Fruit fly (Drosophila melanogaster) whole organism, embryonic: ENCODE measurements around the gene CG17906.

Source experiments
- Ada2b ChIP-seq: fragments of 200-800 bp; sonication (Bioruptor generic); IDR thresholded peaks from 2 replicates; pipeline ENCODE4 v1.3.6; 2022; ENCODE audit warnings: missing biosample characterization, missing genetic modification characterization
- CG10321 ChIP-seq: fragments of 200-800 bp; sonication (Bioruptor generic); IDR thresholded peaks from 2 replicates; pipeline ENCODE4 v1.3.6; 2022; ENCODE audit warnings: missing biosample characterization, missing genetic modification characterization
- CG11093 ChIP-seq: fragments of 200-800 bp; sonication (Bioruptor generic); IDR thresholded peaks from 3 replicates; pipeline ENCODE4 v1.3.6; 2022; ENCODE audit warnings: missing biosample characterization, missing genetic modification characterization
- CG11504 ChIP-seq: fragments of 200-800 bp; sonication (Bioruptor generic); optimal IDR thresholded peaks from 3 replicates; lab custom pipeline; 2019; ENCODE audit warnings: missing biosample characterization, mild to moderate bottlenecking, missing genetic modification characterization, moderate library complexity
- CG11695 ChIP-seq: fragments of 200-800 bp; sonication (Bioruptor generic); IDR thresholded peaks from 3 replicates; pipeline ENCODE4 v1.3.6; 2022; ENCODE audit warnings: missing biosample characterization, missing genetic modification characterization
- CG12071 ChIP-seq: fragments of 200-800 bp; sonication (Bioruptor generic); optimal IDR thresholded peaks from 3 replicates; lab custom pipeline; 2018; ENCODE audit warnings: missing biosample characterization, mild to moderate bottlenecking, missing genetic modification characterization
- CG12236 ChIP-seq: fragments of 200-800 bp; sonication (Bioruptor generic); optimal IDR thresholded peaks from 2 replicates; lab custom pipeline; 2016; ENCODE audit warnings: missing biosample characterization, missing genetic modification characterization
- CG12769 ChIP-seq: fragments of 200-800 bp; sonication (Bioruptor generic); optimal IDR thresholded peaks from 2 replicates; lab custom pipeline; 2019; ENCODE audit warnings: missing biosample characterization, mild to moderate bottlenecking, missing genetic modification characterization, moderate library complexity
- CG13296 ChIP-seq: fragments of 200-800 bp; sonication (Bioruptor generic); optimal IDR thresholded peaks from 3 replicates; lab custom pipeline; 2018; ENCODE audit warnings: missing biosample characterization, mild to moderate bottlenecking, missing genetic modification characterization
- CG13624 ChIP-seq: fragments of 200-800 bp; sonication (Bioruptor generic); optimal IDR thresholded peaks from 2 replicates; lab custom pipeline; 2016; ENCODE audit warnings: missing biosample characterization, missing genetic modification characterization
- CG14050 ChIP-seq: fragments of 200-800 bp; sonication (Bioruptor generic); IDR thresholded peaks from 3 replicates; pipeline ENCODE4 v1.3.6; 2022; ENCODE audit warnings: missing biosample characterization, missing genetic modification characterization
- CG15514 ChIP-seq: fragments of 200-800 bp; sonication (Bioruptor generic); optimal IDR thresholded peaks from 3 replicates; lab custom pipeline; 2017; ENCODE audit warnings: missing biosample characterization, missing genetic modification characterization, mild to moderate bottlenecking, moderate library complexity, missing genetic modification reagents
- CG17328 ChIP-seq: fragments of 200-800 bp; sonication (Bioruptor generic); IDR thresholded peaks from 2 replicates; pipeline ENCODE4 v1.3.6; 2022; ENCODE audit warnings: missing biosample characterization, missing genetic modification characterization
- CG17361 ChIP-seq: fragments of 200-800 bp; sonication (Bioruptor generic); IDR thresholded peaks from 3 replicates; pipeline ENCODE4 v1.3.6; 2022; ENCODE audit warnings: missing biosample characterization, missing genetic modification characterization
- CG18619 ChIP-seq: fragments of 200-800 bp; sonication (Bioruptor generic); optimal IDR thresholded peaks from 3 replicates; lab custom pipeline; 2017; ENCODE audit warnings: missing biosample characterization, mild to moderate bottlenecking, missing genetic modification characterization
- CG31365 ChIP-seq: fragments of 200-800 bp; sonication (Bioruptor generic); optimal IDR thresholded peaks from 2 replicates; lab custom pipeline; 2018; ENCODE audit warnings: missing biosample characterization, mild to moderate bottlenecking, missing genetic modification characterization
- CG34224 ChIP-seq: fragments of 200-800 bp; sonication (Bioruptor generic); IDR thresholded peaks from 3 replicates; pipeline ENCODE4 v1.3.6; 2022; ENCODE audit warnings: missing biosample characterization, missing genetic modification characterization; ENCODE audit not compliant: partially characterized antibody
- CG4404 ChIP-seq: fragments of 200-800 bp; sonication (Bioruptor generic); IDR thresholded peaks from 2 replicates; pipeline ENCODE4 v1.3.6; 2022; ENCODE audit warnings: missing biosample characterization, missing genetic modification characterization
- CG4617 ChIP-seq: fragments of 200-800 bp; sonication (Bioruptor generic); optimal IDR thresholded peaks from 3 replicates; lab custom pipeline; 2016; ENCODE audit warnings: missing biosample characterization, missing genetic modification characterization, borderline replicate concordance
- CG6272 ChIP-seq: fragments of 200-800 bp; sonication (Bioruptor generic); IDR thresholded peaks from 2 replicates; pipeline ENCODE4 v1.3.6; 2022; ENCODE audit warnings: missing biosample characterization, missing genetic modification characterization
- CG8765 ChIP-seq: fragments of 200-800 bp; sonication (Bioruptor generic); IDR thresholded peaks from 2 replicates; pipeline ENCODE4 v1.3.6; 2022; ENCODE audit warnings: missing biosample characterization, missing genetic modification characterization
- CG8924 ChIP-seq: fragments of 200-800 bp; optimal IDR thresholded peaks from 3 replicates; lab custom pipeline; 2019; ENCODE audit warnings: missing biosample characterization, mild to moderate bottlenecking, missing genetic modification characterization, moderate library complexity
- Ets65A ChIP-seq: fragments of 200-800 bp; sonication (Bioruptor generic); peaks from one replicate; lab custom pipeline; 2016; ENCODE audit warnings: missing biosample characterization, missing genetic modification characterization
- Ets97D ChIP-seq: fragments of 200-800 bp; sonication (Bioruptor generic); optimal IDR thresholded peaks from 3 replicates; lab custom pipeline; 2016; ENCODE audit warnings: missing biosample characterization, missing genetic modification characterization
- Opbp ChIP-seq: fragments of 200-800 bp; sonication (Bioruptor generic); IDR thresholded peaks from 3 replicates; pipeline ENCODE4 v1.3.6; 2022; ENCODE audit warnings: missing biosample characterization, missing genetic modification characterization; ENCODE audit not compliant: partially characterized antibody
- Side ChIP-seq: fragments of 200-800 bp; sonication (Bioruptor generic); optimal IDR thresholded peaks from 2 replicates; lab custom pipeline; 2016; ENCODE audit warnings: missing biosample characterization, missing genetic modification characterization
- Sry-δ ChIP-seq: fragments of 200-800 bp; sonication (Bioruptor generic); optimal IDR thresholded peaks from 2 replicates; lab custom pipeline; 2016; ENCODE audit warnings: missing biosample characterization, missing genetic modification characterization
- bcd ChIP-seq: fragments of 200-800 bp; sonication (Bioruptor generic); optimal IDR thresholded peaks from 2 replicates; lab custom pipeline; 2017; ENCODE audit warnings: missing biosample characterization, mild to moderate bottlenecking, missing genetic modification characterization
- bigmax ChIP-seq: fragments of 200-800 bp; sonication (Bioruptor generic); optimal IDR thresholded peaks from 2 replicates; lab custom pipeline; 2018; ENCODE audit warnings: missing biosample characterization, mild to moderate bottlenecking, missing genetic modification characterization
- chif ChIP-seq, 2 experiments: fragments of 200-800 bp; sonication (Bioruptor generic); optimal IDR thresholded peaks; 3 replicates each; lab custom pipeline; 2016; ENCODE audit warnings: missing biosample characterization in 2 of 2, missing genetic modification characterization in 2 of 2
- chinmo ChIP-seq: fragments of 200-800 bp; sonication (Bioruptor generic); IDR thresholded peaks from 4 replicates; pipeline ENCODE4 v1.3.6; 2022; ENCODE audit warnings: missing biosample characterization, missing genetic modification characterization; ENCODE audit not compliant: partially characterized antibody
- chm ChIP-seq: fragments of 200-800 bp; sonication (Bioruptor generic); IDR thresholded peaks from 2 replicates; pipeline ENCODE4 v1.3.6; 2022; ENCODE audit warnings: missing biosample characterization, missing genetic modification characterization
- ci ChIP-seq: fragments of 200-800 bp; sonication (Bioruptor generic); IDR thresholded peaks from 3 replicates; pipeline ENCODE4 v1.3.6; 2022; ENCODE audit warnings: missing biosample characterization, missing genetic modification characterization
- danr ChIP-seq: fragments of 200-800 bp; sonication (Bioruptor generic); IDR thresholded peaks from 2 replicates; pipeline ENCODE4 v1.3.6; 2022; ENCODE audit warnings: missing biosample characterization, missing genetic modification characterization
- dmrt11E ChIP-seq: fragments of 200-800 bp; sonication (Bioruptor generic); optimal IDR thresholded peaks from 3 replicates; lab custom pipeline; 2018; ENCODE audit warnings: missing biosample characterization, mild to moderate bottlenecking, missing genetic modification characterization, moderate library complexity
- esg ChIP-seq: fragments of 200-800 bp; sonication (Bioruptor generic); conservative IDR thresholded peaks from 2 replicates; pipeline ENCODE4 v1.3.6; 2022; ENCODE audit warnings: missing biosample characterization, missing genetic modification characterization
- fd3F ChIP-seq: fragments of 200-800 bp; sonication (Bioruptor generic); optimal IDR thresholded peaks from 2 replicates; lab custom pipeline; 2018; ENCODE audit warnings: missing biosample characterization, mild to moderate bottlenecking, missing genetic modification characterization, moderate library complexity
- gcm ChIP-seq: fragments of 200-800 bp; sonication (Bioruptor generic); optimal IDR thresholded peaks from 2 replicates; lab custom pipeline; 2019; ENCODE audit warnings: missing biosample characterization, mild to moderate bottlenecking, missing genetic modification characterization, moderate library complexity
- gcm2 ChIP-seq: fragments of 200-800 bp; sonication (Bioruptor generic); optimal IDR thresholded peaks from 2 replicates; lab custom pipeline; 2016; ENCODE audit warnings: missing biosample characterization, missing genetic modification characterization
- gem ChIP-seq: fragments of 200-800 bp; sonication (Bioruptor generic); optimal IDR thresholded peaks from 2 replicates; lab custom pipeline; 2019; ENCODE audit warnings: missing biosample characterization, mild to moderate bottlenecking, missing genetic modification characterization, moderate library complexity
- gsb ChIP-seq: fragments of 200-800 bp; sonication (Bioruptor generic); IDR thresholded peaks from 2 replicates; pipeline ENCODE4 v1.3.6; 2022; ENCODE audit warnings: missing biosample characterization, missing genetic modification characterization
- jing ChIP-seq: fragments of 200-800 bp; sonication (Bioruptor generic); optimal IDR thresholded peaks from 2 replicates; lab custom pipeline; 2018; ENCODE audit warnings: missing biosample characterization, mild to moderate bottlenecking, missing genetic modification characterization
- kay ChIP-seq: fragments of 200-800 bp; sonication (Bioruptor generic); optimal IDR thresholded peaks from 2 replicates; lab custom pipeline; 2016; ENCODE audit warnings: missing biosample characterization, missing genetic modification characterization
- nau ChIP-seq: fragments of 200-800 bp; sonication (Bioruptor generic); optimal IDR thresholded peaks from 3 replicates; lab custom pipeline; 2017; ENCODE audit warnings: missing biosample characterization, mild to moderate bottlenecking, missing genetic modification characterization, missing genetic modification reagents
- oc ChIP-seq: fragments of 200-800 bp; sonication (Bioruptor generic); optimal IDR thresholded peaks from 2 replicates; lab custom pipeline; 2018; ENCODE audit warnings: missing biosample characterization, mild to moderate bottlenecking, missing genetic modification characterization, moderate library complexity
- peb ChIP-seq: fragments of 200-800 bp; sonication (Bioruptor generic); IDR thresholded peaks from 2 replicates; pipeline ENCODE4 v1.3.6; 2022; ENCODE audit warnings: missing biosample characterization, missing genetic modification characterization
- ranshi ChIP-seq: fragments of 200-800 bp; sonication (Bioruptor generic); IDR thresholded peaks from 2 replicates; pipeline ENCODE4 v1.3.6; 2022; ENCODE audit warnings: missing biosample characterization, missing genetic modification characterization
- ro ChIP-seq: fragments of 200-800 bp; sonication (Bioruptor generic); IDR thresholded peaks from 2 replicates; pipeline ENCODE4 v1.3.6; 2022; ENCODE audit warnings: missing biosample characterization, missing genetic modification characterization
- stc ChIP-seq: fragments of 200-800 bp; sonication (Bioruptor generic); IDR thresholded peaks from 2 replicates; pipeline ENCODE4 v1.3.6; 2022; ENCODE audit warnings: missing biosample characterization, missing genetic modification characterization
- tin ChIP-seq: fragments of 200-800 bp; sonication (Bioruptor generic); optimal IDR thresholded peaks from 3 replicates; lab custom pipeline; 2016; ENCODE audit warnings: missing biosample characterization, missing genetic modification characterization
- vfl ChIP-seq: fragments of 200-800 bp; sonication (Bioruptor generic); optimal IDR thresholded peaks from 2 replicates; lab custom pipeline; 2016; ENCODE audit warnings: missing biosample characterization, missing genetic modification characterization

The CG17906 gene

dm6 chr2L:8997285-8997684 is 3.1 kb downstream of the CG17906 start, which contains the start of the genes alien and CG18661 (continued):
- TF ChIP-seq gcm2 (GFP tag; lab: Kevin White, UChicago) (peak; percentile 86), Ets65A (GFP tag; lab: Kevin White, UChicago) (peak; percentile 98), CG17361 (GFP tag; lab: Robert Waterston, UW) (peak; percentile 73), CG11093 (GFP tag; lab: Robert Waterston, UW) (peak; percentile 72; the same call in 1 of the 3 replicates), ro (GFP tag; lab: Robert Waterston, UW) (peak; percentile 65), Sry-δ (GFP tag; lab: Kevin White, UChicago) (peak; percentile 88), stc (GFP tag; lab: Robert Waterston, UW) (peak; percentile 60), CG12071 (GFP tag; lab: Kevin White, UChicago) (no peak), ci (GFP tag; lab: Robert Waterston, UW) (peak; percentile 93), CG31365 (no peak), Side (GFP tag; lab: Kevin White, UChicago) (peak; percentile 89), ranshi (GFP tag; lab: Robert Waterston, UW) (peak; percentile 98), oc (tag; lab: Kevin White, UChicago) (peak; percentile 44), peb (peak; percentile 85), vfl (GFP tag; lab: Kevin White, UChicago) (peak; percentile 71), CG34224 (GFP tag; lab: Robert Waterston, UW) (no peak), CG13296 (GFP tag; lab: Kevin White, UChicago) (peak; percentile 0), CG4617 (peak; percentile 80), chinmo (GFP tag; lab: Robert Waterston, UW) (no peak), CG8765 (GFP tag; lab: Robert Waterston, UW) (peak; percentile 88), Opbp (GFP tag; lab: Robert Waterston, UW) (peak; percentile 28; the same call in 1 of the 3 replicates), dmrt11E (tag; lab: Kevin White, UChicago) (peak; percentile 92), kay (GFP tag; lab: Kevin White, UChicago) (peak; percentile 96), gem (tag; lab: Kevin White, UChicago) (peak; percentile 83), CG11504 (tag; lab: Kevin White, UChicago) (peak; percentile 90), nau (peak; percentile 14), CG4404 (peak; percentile 87), CG6272 (peak; percentile 87), danr (GFP tag; lab: Robert Waterston, UW) (peak; percentile 91), CG8924 (tag; lab: Kevin White, UChicago) (peak; percentile 42), CG13624 (GFP tag; lab: Kevin White, UChicago) (peak; percentile 85), CG14050 (GFP tag; lab: Robert Waterston, UW) (peak; percentile 91), jing (GFP tag; lab: Kevin White, UChicago) (peak; percentile 87), CG18619 (GFP tag; lab: Kevin White, UChicago) (peak; percentile 82), CG11695 (peak; percentile 89), bigmax (GFP tag; lab: Kevin White, UChicago) (no peak), chif (GFP tag; optimal IDR thresholded peaks at IDR 0.05; lab: Kevin White, UChicago) (peak; percentile 64 to 82), fd3F (GFP tag; lab: Kevin White, UChicago) (peak; percentile 44), CG10321 (GFP tag; lab: Robert Waterston, UW) (peak; percentile 66), bcd (GFP tag; lab: Kevin White, UChicago) (peak; percentile 75), chm (peak; percentile 89), tin (GFP tag; lab: Kevin White, UChicago) (peak; percentile 92), Ada2b (GFP tag; lab: Robert Waterston, UW) (peak; percentile 96), esg (GFP tag; lab: Robert Waterston, UW) (peak; percentile 98), CG12769 (tag; lab: Kevin White, UChicago) (peak; percentile 84), CG17328 (GFP tag; lab: Robert Waterston, UW) (peak; percentile 66; the same call in 1 of the 2 replicates), gcm (GFP tag; lab: Kevin White, UChicago) (peak; percentile 30), Ets97D (GFP tag; lab: Kevin White, UChicago) (peak; percentile 88), gsb (GFP tag; lab: Robert Waterston, UW) (peak; percentile 41; the same call in 1 of the 2 replicates), CG12236 (GFP tag; lab: Kevin White, UChicago) (peak; percentile 60), CG15514 (GFP tag; lab: Kevin White, UChicago) (peak; percentile 65)
